Worm (Caenorhabditis elegans) whole organism, L4 larva: ENCODE measurements around the gene Y38A10A.2.
A peak's percentile ranks its signal among the peaks of the same experiment; 100 is the strongest.

ENCODE experiments used
- D1046.2 ChIP-seq: fragments of 200-800 bp; sonication (Bioruptor generic); IDR thresholded peaks from 2 replicates; pipeline ENCODE4 v1.3.6; 2022; ENCODE audit warnings: missing genetic modification characterization, missing compliant biosample characterization
- F44E2.7 ChIP-seq: fragments of 200-800 bp; sonication (Bioruptor generic); IDR thresholded peaks from 2 replicates; pipeline ENCODE4 v2.1.2; 2022; ENCODE audit warnings: missing genetic modification characterization, missing compliant biosample characterization
- Y105C5A.15 ChIP-seq: fragments of 200-800 bp; sonication (Bioruptor generic); IDR thresholded peaks from 2 replicates; pipeline ENCODE4 v1.3.6; 2022; ENCODE audit warnings: missing genetic modification characterization, missing compliant biosample characterization
- Y48G9A.11 ChIP-seq: fragments of 200-800 bp; sonication (Bioruptor generic); IDR thresholded peaks from 2 replicates; pipeline ENCODE4 v1.3.6; 2022; ENCODE audit warnings: missing genetic modification reagents, missing genetic modification characterization, missing compliant biosample characterization
- Y75B8A.6 ChIP-seq: fragments of 200-800 bp; sonication (Bioruptor generic); IDR thresholded peaks from 2 replicates; pipeline ENCODE4 v1.3.6; 2022; ENCODE audit warnings: missing genetic modification reagents, missing genetic modification characterization, missing compliant biosample characterization
- ama-1 ChIP-seq: fragments of 150-350 bp; optimal IDR thresholded peaks from 2 replicates; lab custom pipeline; 2014; ENCODE audit warnings: inconsistent platforms, mixed read lengths
- attf-4 ChIP-seq: sonication (generic microtip); optimal IDR thresholded peaks from 3 replicates; lab custom pipeline; 2017; ENCODE audit warnings: missing biosample characterization, missing genetic modification characterization
- ceh-20 ChIP-seq: fragments of 200-800 bp; sonication (Bioruptor generic); IDR thresholded peaks from 2 replicates; pipeline ENCODE4 v1.3.6; 2022; ENCODE audit warnings: missing genetic modification reagents, missing genetic modification characterization, missing compliant biosample characterization
- ceh-32 ChIP-seq: sonication (generic microtip); optimal IDR thresholded peaks from 2 replicates; lab custom pipeline; 2016; ENCODE audit warnings: mild to moderate bottlenecking, missing genetic modification characterization, missing compliant biosample characterization; ENCODE audit not compliant: poor library complexity
- ces-1 ChIP-seq: fragments of 150-350 bp; sonication (generic microtip); optimal IDR thresholded peaks from 4 replicates; lab custom pipeline; 2014; ENCODE audit warnings: missing biosample characterization, missing genetic modification reagents, missing genetic modification characterization
- daf-16 ChIP-seq, 3 experiments: sonication (generic microtip); optimal IDR thresholded peaks; 2 replicates each; lab custom pipeline; 2016 to 2017; ENCODE audit warnings: missing genetic modification characterization in 3 of 3, missing genetic modification reagents in 3 of 3, mild to moderate bottlenecking in 2 of 3, missing compliant biosample characterization in 2 of 3, missing biosample characterization in 1 of 3, moderate library complexity in 1 of 3
- dmd-8 ChIP-seq: fragments of 200-800 bp; sonication (Bioruptor generic); IDR thresholded peaks from 2 replicates; pipeline ENCODE4 v1.3.6; 2022; ENCODE audit warnings: missing genetic modification characterization, missing compliant biosample characterization
- egl-27 ChIP-seq: sonication (generic microtip); optimal IDR thresholded peaks from 3 replicates; lab custom pipeline; 2017; ENCODE audit warnings: missing biosample characterization, missing genetic modification reagents, missing genetic modification characterization
- hlh-30 ChIP-seq: sonication (generic microtip); optimal IDR thresholded peaks from 2 replicates; lab custom pipeline; 2017; ENCODE audit warnings: antibody characterized with exemption, mild to moderate bottlenecking, missing genetic modification characterization, missing compliant biosample characterization; ENCODE audit not compliant: insufficient read depth
- jun-1 ChIP-seq: fragments of 150-350 bp; optimal IDR thresholded peaks from 2 replicates; lab custom pipeline; 2014; ENCODE audit warnings: missing biosample characterization, missing genetic modification reagents, missing genetic modification characterization
- lim-7 ChIP-seq: fragments of 200-800 bp; sonication (Bioruptor generic); IDR thresholded peaks from 2 replicates; pipeline ENCODE4 v1.3.6; 2022; ENCODE audit warnings: missing genetic modification characterization, missing compliant biosample characterization
- lin-1 ChIP-seq: fragments of 200-800 bp; sonication (Bioruptor generic); IDR thresholded peaks from 2 replicates; pipeline ENCODE4 v1.3.6; 2022; ENCODE audit warnings: missing genetic modification reagents, missing genetic modification characterization, missing compliant biosample characterization
- lin-39 ChIP-seq: fragments of 150-350 bp; optimal IDR thresholded peaks from 2 replicates; lab custom pipeline; 2014; ENCODE audit warnings: missing biosample characterization, missing genetic modification reagents, missing genetic modification characterization
- mes-2 ChIP-seq: sonication (generic microtip); optimal IDR thresholded peaks from 2 replicates; lab custom pipeline; 2016; ENCODE audit warnings: missing genotype, mild to moderate bottlenecking, missing genetic modification characterization, missing compliant biosample characterization; ENCODE audit not compliant: poor library complexity, severe bottlenecking
- mxl-2 ChIP-seq: fragments of 200-800 bp; sonication (Bioruptor generic); conservative IDR thresholded peaks from 2 replicates; pipeline ENCODE4 v1.3.6; 2022; ENCODE audit warnings: missing genetic modification reagents, missing genetic modification characterization, missing compliant biosample characterization
- nhr-111 ChIP-seq: fragments of 200-800 bp; sonication (Bioruptor generic); optimal IDR thresholded peaks from 2 replicates; lab custom pipeline; 2018; ENCODE audit warnings: mild to moderate bottlenecking, missing genetic modification characterization, missing compliant biosample characterization
- nhr-25 ChIP-seq: sonication (generic microtip); optimal IDR thresholded peaks from 2 replicates; lab custom pipeline; 2017; ENCODE audit warnings: missing genetic modification characterization, mild to moderate bottlenecking, missing compliant biosample characterization, antibody characterized with exemption, moderate library complexity, borderline replicate concordance; ENCODE audit not compliant: insufficient read depth
- nhr-42 ChIP-seq: fragments of 200-800 bp; sonication (Bioruptor generic); IDR thresholded peaks from 2 replicates; pipeline ENCODE4 v1.3.6; 2022; ENCODE audit warnings: missing genetic modification characterization, missing compliant biosample characterization
- nhr-76 ChIP-seq: fragments of 150-350 bp; optimal IDR thresholded peaks from 2 replicates; lab custom pipeline; 2014; ENCODE audit warnings: missing biosample characterization, missing genetic modification characterization
- php-3 ChIP-seq: fragments of 200-800 bp; sonication (Bioruptor generic); IDR thresholded peaks from 2 replicates; pipeline ENCODE4 v1.3.6; 2022; ENCODE audit warnings: missing genetic modification reagents, missing genetic modification characterization, missing compliant biosample characterization
- set-16 ChIP-seq: fragments of 200-800 bp; sonication (Bioruptor generic); IDR thresholded peaks from 2 replicates; pipeline ENCODE4 v1.3.6; 2022; ENCODE audit warnings: missing genetic modification reagents, missing genetic modification characterization, missing compliant biosample characterization
- skn-1 ChIP-seq: fragments of 150-350 bp; optimal IDR thresholded peaks from 2 replicates; lab custom pipeline; 2014; ENCODE audit warnings: missing biosample characterization, missing genetic modification characterization
- snpc-1.2 ChIP-seq: fragments of 200-800 bp; sonication (Bioruptor generic); IDR thresholded peaks from 2 replicates; pipeline ENCODE4 v1.3.6; 2022; ENCODE audit warnings: missing genetic modification reagents, missing genetic modification characterization, missing compliant biosample characterization
- tag-97 ChIP-seq: fragments of 200-800 bp; sonication (Bioruptor generic); IDR thresholded peaks from 2 replicates; pipeline ENCODE4 v1.3.6; 2022; ENCODE audit warnings: missing genetic modification characterization, missing compliant biosample characterization
- tra-1 ChIP-seq: fragments of 200-800 bp; sonication (Bioruptor generic); IDR thresholded peaks from 2 replicates; pipeline ENCODE4 v1.3.6; 2022; ENCODE audit warnings: missing genetic modification reagents, missing genetic modification characterization, missing compliant biosample characterization
- unc-62 ChIP-seq, 3 experiments: fragments of 150-350 bp in 1 of 3; sonication (generic microtip); optimal IDR thresholded peaks in 2 of 3; peaks in 1 of 3; 1 replicate in 1 of 3; 2 replicates in 2 of 3; lab custom pipeline; 2014 to 2017; ENCODE audit warnings: missing biosample characterization in 3 of 3, missing genetic modification characterization in 3 of 3, missing genetic modification reagents in 3 of 3, missing genotype in 1 of 3
- vab-7 ChIP-seq: fragments of 200-800 bp; sonication (Bioruptor generic); IDR thresholded peaks from 2 replicates; pipeline ENCODE4 v1.3.6; 2022; ENCODE audit warnings: missing genetic modification reagents, missing genetic modification characterization, missing compliant biosample characterization
- zag-1 ChIP-seq: fragments of 150-350 bp; optimal IDR thresholded peaks from 2 replicates; lab custom pipeline; 2014; ENCODE audit warnings: missing biosample characterization, missing genetic modification characterization
- zfp-2 ChIP-seq: sonication (generic microtip); optimal IDR thresholded peaks from 2 replicates; lab custom pipeline; 2016; ENCODE audit warnings: mild to moderate bottlenecking, missing genetic modification characterization, missing compliant biosample characterization
- zfp-3 ChIP-seq: fragments of 200-800 bp; sonication (Bioruptor generic); conservative IDR thresholded peaks from 2 replicates; pipeline ENCODE4 v1.3.6; 2022; ENCODE audit warnings: missing genetic modification reagents, missing genetic modification characterization, missing compliant biosample characterization
- ztf-7 ChIP-seq: fragments of 150-350 bp; optimal IDR thresholded peaks from 2 replicates; lab custom pipeline; 2014; ENCODE audit warnings: missing biosample characterization, missing genetic modification characterization

Y38A10A.2 gene

DNA sequence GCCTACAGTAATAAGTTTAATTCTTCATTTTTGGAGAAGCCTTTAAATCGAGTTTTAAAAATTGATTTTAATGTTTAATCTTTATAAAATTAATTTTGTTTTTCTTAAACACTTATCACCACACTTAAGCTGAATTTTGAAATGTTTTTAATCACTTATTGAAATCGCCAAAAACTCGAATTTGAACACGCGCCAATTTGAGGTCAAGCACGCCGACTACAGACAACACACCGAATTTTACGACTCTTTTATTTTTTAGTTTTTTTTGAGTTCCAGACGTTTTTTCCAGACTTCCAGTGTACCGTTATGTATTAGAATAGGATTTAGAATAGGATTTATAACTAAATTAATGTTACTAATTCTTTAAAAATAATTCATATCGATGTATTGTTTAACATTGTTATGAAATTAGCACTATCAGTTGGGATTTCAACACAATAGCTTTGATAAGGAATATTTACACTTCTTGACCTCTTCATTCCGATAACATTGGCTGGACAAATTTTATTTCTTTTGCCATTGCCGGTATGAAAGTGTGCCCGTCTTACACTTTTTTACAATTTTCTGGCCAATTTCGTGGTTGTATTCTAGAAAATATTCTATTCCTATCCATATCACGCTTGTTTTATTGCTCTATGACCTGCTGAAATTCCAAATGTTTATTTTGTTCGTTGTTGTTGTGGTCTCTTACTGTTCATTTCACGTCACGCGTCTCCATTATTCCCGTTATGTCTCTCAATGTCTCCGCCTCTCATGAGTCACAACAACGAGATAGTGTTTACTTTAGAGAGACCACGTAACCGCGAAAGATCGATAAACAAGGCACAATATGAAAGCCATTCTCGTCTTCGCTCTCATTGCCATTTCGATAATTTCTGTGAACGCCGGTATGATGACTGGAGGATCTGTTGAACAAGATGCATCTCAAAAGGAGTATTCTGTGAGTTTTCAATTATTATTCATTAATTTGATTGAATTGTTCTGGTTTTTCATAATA, 19.7 kb downstream of the Y38A10A.2 start, which contains the start of gene cpi-2 (continued):
- TF ChIP-seq Y48G9A.11 (GFP tag; lab: Robert Waterston, UW) (no peak), tra-1 (no peak), attf-4 (tag; lab: Kevin White, UChicago) (no peak), hlh-30 (tag; lab: Kevin White, UChicago) (peak; percentile 87), jun-1 (tag; lab: Kevin White, UChicago) (no peak), snpc-1.2 (GFP tag; lab: Robert Waterston, UW) (no peak), egl-27 (tag; lab: Kevin White, UChicago) (no peak)

DNA sequence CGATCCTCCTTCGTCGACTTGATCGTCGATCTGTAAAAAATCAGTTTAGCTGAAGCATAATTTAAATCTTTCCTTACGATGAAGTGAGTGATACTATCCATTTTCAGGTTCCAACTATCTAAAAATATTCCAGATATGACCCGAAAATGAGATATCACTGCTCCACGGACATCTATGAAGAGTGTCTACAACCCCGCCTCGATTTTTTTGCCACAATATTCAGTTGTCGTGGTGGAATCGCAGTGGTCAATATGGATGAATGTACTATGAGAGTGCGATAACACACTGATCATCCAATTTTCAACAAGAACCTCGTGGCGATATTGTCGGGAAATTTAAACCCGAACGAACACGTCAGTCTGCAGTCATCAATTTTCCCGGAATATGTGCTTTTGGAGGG, 21.9 kb downstream of the Y38A10A.2 start, which contains the start of gene R01B10.2:
Gene R01B10.2 (minus strand): TSS at position 101 of the 400 bp plus-strand sequence.
- TF ChIP-seq mxl-2 (GFP tag; lab: Robert Waterston, UW) = no peak
- TF ChIP-seq Y75B8A.6 = no peak
- TF ChIP-seq tag-97 (GFP tag; lab: Robert Waterston, UW) = no peak
- no peak for TF ChIP-seq nhr-42 (GFP tag; lab: Robert Waterston, UW)
- peak in 1 of 2 experiments; percentile 71 for TF ChIP-seq unc-62 (GFP tag; optimal IDR thresholded peaks at IDR 0.05 in 1 of 2; lab: Kevin White, UChicago)
- no peak for TF ChIP-seq unc-62 (tag; optimal IDR thresholded peaks at IDR 0.05; lab: Kevin White, UChicago)

DNA sequence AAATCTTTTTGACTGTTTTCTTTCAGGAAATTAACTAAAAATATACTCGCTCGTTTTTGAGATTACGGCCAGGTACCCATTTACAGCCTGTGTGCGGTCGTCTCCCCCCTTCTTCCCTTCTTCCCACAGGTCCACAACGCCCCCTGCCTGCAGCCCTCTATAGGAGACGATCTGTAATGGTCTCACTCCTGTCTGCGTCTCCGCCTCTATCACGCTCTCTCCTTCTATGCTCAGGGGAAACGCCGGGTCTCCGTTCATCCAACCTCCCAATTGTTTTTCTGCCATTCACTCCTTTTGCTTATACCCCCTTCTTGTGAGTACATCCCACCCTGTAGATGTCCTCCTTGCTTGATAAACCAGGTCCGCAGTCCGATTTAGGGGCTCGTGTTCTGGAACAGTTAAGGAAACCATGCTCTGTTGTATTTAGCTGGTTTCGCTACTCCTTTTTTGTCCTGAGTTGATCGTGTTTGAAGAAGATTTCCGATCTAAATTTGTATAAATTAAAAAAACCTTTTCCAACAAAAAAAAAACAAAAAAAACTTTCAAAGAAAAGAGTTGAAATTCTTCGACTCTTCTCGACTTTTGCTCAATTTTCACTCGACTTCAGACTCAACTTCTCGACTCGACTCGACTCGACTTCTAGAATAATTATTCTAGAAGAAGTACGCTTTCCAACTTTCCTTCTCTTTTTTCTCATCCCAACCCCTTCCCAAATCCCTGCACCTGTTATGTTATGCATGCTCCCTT, 24.7 kb downstream of the Y38A10A.2 start, which contains the start of gene F29G9.1:
Gene F29G9.1 (plus strand): TSS at position 697 of the 747 bp plus-strand sequence.
- TF ChIP-seq set-16 (GFP tag; lab: Robert Waterston, UW) = peak; percentile 50; the same call in 1 of the 2 replicates

DNA sequence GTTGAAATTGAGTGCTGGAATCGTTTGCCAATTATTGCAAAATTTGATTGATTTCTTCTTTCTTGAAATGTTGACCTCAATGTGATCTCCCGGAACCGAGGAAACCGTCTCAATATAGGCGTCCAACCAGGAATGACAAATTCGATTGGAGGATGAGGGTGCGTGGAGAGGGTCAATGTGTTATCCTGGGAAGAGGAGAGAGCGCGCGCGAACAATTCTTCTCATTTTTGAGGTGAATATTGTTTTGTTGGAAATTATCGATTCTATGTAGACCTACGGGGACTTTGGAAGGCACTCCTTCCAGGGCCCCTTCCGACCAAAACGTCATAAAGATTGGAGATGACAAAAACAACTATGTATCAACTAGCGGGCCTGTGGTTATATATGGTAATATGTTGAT, 26.7 kb downstream of the Y38A10A.2 start:
- TF ChIP-seq lim-7 (no peak), F44E2.7 (GFP tag; lab: Robert Waterston, UW) (no peak), ceh-32 (tag; lab: Kevin White, UChicago) (no peak), egl-27 (tag; lab: Kevin White, UChicago) (no peak), zfp-3 (GFP tag; lab: Robert Waterston, UW) (no peak), attf-4 (tag; lab: Kevin White, UChicago) (no peak), lin-39 (no peak), ceh-20 (GFP tag; lab: Robert Waterston, UW) (no peak), Y105C5A.15 (GFP tag; lab: Robert Waterston, UW) (no peak), snpc-1.2 (GFP tag; lab: Robert Waterston, UW) (no peak), vab-7 (GFP tag; lab: Robert Waterston, UW) (no peak)

DNA sequence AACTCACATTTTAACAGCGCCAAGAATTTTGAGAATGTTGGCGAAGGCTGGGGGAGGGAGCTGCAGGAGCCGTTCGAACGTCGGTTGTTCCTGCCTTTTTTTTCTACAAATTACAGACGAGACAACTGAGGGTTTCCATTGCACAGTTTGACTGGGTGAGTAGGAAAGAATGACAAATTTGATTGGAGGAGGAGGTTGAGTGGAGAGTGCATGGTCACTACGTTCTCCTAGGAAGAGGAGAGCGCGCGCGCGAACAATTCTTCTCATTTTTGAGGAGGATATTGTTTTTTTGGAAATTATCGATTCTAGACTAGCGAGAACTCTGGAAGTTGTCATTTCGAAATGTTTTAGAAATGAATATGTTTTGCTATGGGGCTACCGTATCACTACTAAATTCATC, 28.5 kb downstream of the Y38A10A.2 start, which contains the start of gene dhs-17:
Gene dhs-17 (minus strand): TSS at position 101 of the 400 bp plus-strand sequence.
- TF ChIP-seq nhr-25 (tag; lab: Kevin White, UChicago) (no peak), snpc-1.2 (GFP tag; lab: Robert Waterston, UW) (no peak), dmd-8 (GFP tag; lab: Robert Waterston, UW) (no peak), lin-1 (GFP tag; lab: Robert Waterston, UW) (no peak), zfp-2 (tag; lab: Kevin White, UChicago) (no peak), nhr-76 (tag; lab: Kevin White, UChicago) (no peak), lim-7 (no peak), jun-1 (tag; lab: Kevin White, UChicago) (no peak), php-3 (no peak), zag-1 (tag; lab: Kevin White, UChicago) (no peak), egl-27 (tag; lab: Kevin White, UChicago) (no peak), ztf-7 (tag; lab: Kevin White, UChicago) (no peak), ceh-20 (GFP tag; lab: Robert Waterston, UW) (no peak), nhr-111 (no peak), skn-1 (tag; lab: Kevin White, UChicago) (no peak), ama-1 (lab: Kevin White, UChicago) (no peak), D1046.2 (GFP tag; lab: Robert Waterston, UW) (no peak), ces-1 (GFP tag; lab: Kevin White, UChicago) (no peak), mes-2 (tag; lab: Kevin White, UChicago) (no peak), daf-16 (GFP tag; optimal IDR thresholded peaks at IDR 0.05; lab: Kevin White, UChicago) (no peak), daf-16 (tag; optimal IDR thresholded peaks at IDR 0.05; lab: Kevin White, UChicago) (no peak)
- TF ChIP-seq, all 104 proteins: peak for 0
